Worm (Caenorhabditis elegans) whole organism, young adult: ENCODE results near the gene B0454.8.

ENCODE experiments used
- B0019.2 ChIP-seq: fragments of 200-800 bp; sonication (Bioruptor generic); conservative IDR thresholded peaks from 2 replicates; pipeline ENCODE4 v1.3.6; 2022; ENCODE audit warnings: missing genetic modification reagents, missing genetic modification characterization, missing compliant biosample characterization
- F49E8.2 ChIP-seq: sonication (generic microtip); optimal IDR thresholded peaks from 3 replicates; lab custom pipeline; 2017; ENCODE audit warnings: missing genetic modification characterization, mild to moderate bottlenecking, missing compliant biosample characterization, antibody characterized with exemption, moderate library complexity; ENCODE audit not compliant: insufficient read depth
- F52B5.7 ChIP-seq: sonication (generic microtip); optimal IDR thresholded peaks from 2 replicates; lab custom pipeline; 2016; ENCODE audit warnings: mild to moderate bottlenecking, missing genetic modification characterization, missing compliant biosample characterization
- F55B11.4 ChIP-seq: sonication (generic microtip); optimal IDR thresholded peaks from 2 replicates; lab custom pipeline; 2016; ENCODE audit warnings: missing compliant biosample characterization, missing genetic modification characterization, borderline replicate concordance; ENCODE audit not compliant: insufficient read depth
- F57A8.1 ChIP-seq: fragments of 200-800 bp; sonication (Bioruptor generic); optimal IDR thresholded peaks from 2 replicates; lab custom pipeline; 2018; ENCODE audit warnings: mild to moderate bottlenecking, missing genetic modification characterization, moderate library complexity, missing compliant biosample characterization
- F57C9.4 ChIP-seq: sonication (generic microtip); optimal IDR thresholded peaks from 2 replicates; lab custom pipeline; 2017; ENCODE audit warnings: mild to moderate bottlenecking, missing genetic modification characterization, missing compliant biosample characterization
- K12H6.12 ChIP-seq: fragments of 200-800 bp; sonication (Bioruptor generic); optimal IDR thresholded peaks from 2 replicates; lab custom pipeline; 2018; ENCODE audit warnings: mild to moderate bottlenecking, missing genetic modification characterization, missing compliant biosample characterization
- T26A5.8 ChIP-seq: sonication (generic microtip); optimal IDR thresholded peaks from 2 replicates; lab custom pipeline; 2016; ENCODE audit warnings: missing genetic modification characterization, missing compliant biosample characterization
- ama-1 ChIP-seq, 3 experiments: fragments of 150-350 bp in 1 of 3; sonication (generic microtip) in 2 of 3; optimal IDR thresholded peaks; 2 replicates each; lab custom pipeline; 2014 to 2018; ENCODE audit warnings: missing biosample characterization in 2 of 3, missing genetic modification characterization in 2 of 3, missing genetic modification reagents in 2 of 3
- atf-7 ChIP-seq: sonication (generic microtip); optimal IDR thresholded peaks from 2 replicates; lab custom pipeline; 2017; ENCODE audit warnings: mild to moderate bottlenecking, missing genetic modification characterization, missing compliant biosample characterization
- athp-1 ChIP-seq: sonication (generic microtip); optimal IDR thresholded peaks from 2 replicates; lab custom pipeline; 2017; ENCODE audit warnings: mild to moderate bottlenecking, missing genetic modification characterization, missing compliant biosample characterization
- ceh-27 ChIP-seq: fragments of 200-800 bp; sonication (Bioruptor generic); optimal IDR thresholded peaks from 2 replicates; lab custom pipeline; 2018; ENCODE audit warnings: mild to moderate bottlenecking, missing genetic modification characterization, moderate library complexity, missing compliant biosample characterization
- chd-7 ChIP-seq: sonication (generic microtip); optimal IDR thresholded peaks from 2 replicates; lab custom pipeline; 2016; ENCODE audit warnings: mild to moderate bottlenecking, missing genetic modification characterization, moderate library complexity, missing compliant biosample characterization
- dox-1 ChIP-seq: fragments of 200-800 bp; sonication (Bioruptor generic); IDR thresholded peaks from 2 replicates; pipeline ENCODE4 v1.3.6; 2022; ENCODE audit warnings: missing genetic modification reagents, missing genetic modification characterization, missing compliant biosample characterization
- dpff-1 ChIP-seq: sonication (generic microtip); optimal IDR thresholded peaks from 2 replicates; lab custom pipeline; 2017; ENCODE audit warnings: mild to moderate bottlenecking, missing genetic modification characterization, missing compliant biosample characterization
- dpl-1 ChIP-seq: fragments of 150-350 bp; optimal IDR thresholded peaks from 2 replicates; lab custom pipeline; 2014; ENCODE audit warnings: missing biosample characterization, missing genetic modification reagents, missing genetic modification characterization
- efl-1 ChIP-seq: fragments of 150-350 bp; optimal IDR thresholded peaks from 2 replicates; lab custom pipeline; 2014; ENCODE audit warnings: missing biosample characterization, missing genetic modification reagents, missing genetic modification characterization
- egl-18 ChIP-seq: fragments of 200-800 bp; sonication (Bioruptor generic); IDR thresholded peaks from 2 replicates; pipeline ENCODE4 v1.3.6; 2022; ENCODE audit warnings: missing genetic modification reagents, missing genetic modification characterization, missing compliant biosample characterization
- ekl-4 ChIP-seq: fragments of 200-800 bp; sonication (Bioruptor generic); IDR thresholded peaks from 2 replicates; pipeline ENCODE4 v1.3.6; 2022; ENCODE audit warnings: missing genetic modification reagents, missing genetic modification characterization, missing compliant biosample characterization
- him-1 ChIP-seq: sonication (generic microtip); optimal IDR thresholded peaks from 2 replicates; lab custom pipeline; 2016; ENCODE audit warnings: missing genotype, missing genetic modification reagents, missing genetic modification characterization, missing compliant biosample characterization
- hlh-26 ChIP-seq: fragments of 200-800 bp; sonication (Bioruptor generic); conservative IDR thresholded peaks from 2 replicates; pipeline ENCODE4 v1.3.6; 2022; ENCODE audit warnings: missing genetic modification reagents, missing genetic modification characterization, missing compliant biosample characterization
- lin-40 ChIP-seq: sonication (generic microtip); optimal IDR thresholded peaks from 2 replicates; lab custom pipeline; 2016; ENCODE audit warnings: missing genetic modification characterization, mild to moderate bottlenecking, missing compliant biosample characterization, missing genotype, missing genetic modification reagents
- madf-3 ChIP-seq: fragments of 200-800 bp; sonication (Bioruptor generic); IDR thresholded peaks from 2 replicates; pipeline ENCODE4 v1.3.6; 2022; ENCODE audit warnings: missing genetic modification reagents, missing genetic modification characterization, missing compliant biosample characterization
- mes-4 ChIP-seq: sonication (generic microtip); optimal IDR thresholded peaks from 2 replicates; lab custom pipeline; 2016; ENCODE audit warnings: missing genotype, missing genetic modification characterization, missing compliant biosample characterization
- nfyb-1 ChIP-seq: fragments of 200-800 bp; sonication (Bioruptor generic); IDR thresholded peaks from 2 replicates; pipeline ENCODE4 v1.3.6; 2022; ENCODE audit warnings: missing genetic modification reagents, missing genetic modification characterization, missing compliant biosample characterization
- nhr-120 ChIP-seq: fragments of 200-800 bp; sonication (Bioruptor generic); IDR thresholded peaks from 2 replicates; pipeline ENCODE4 v1.3.6; 2022; ENCODE audit warnings: missing genetic modification characterization, missing compliant biosample characterization
- nhr-90 ChIP-seq: sonication (generic microtip); optimal IDR thresholded peaks from 2 replicates; lab custom pipeline; 2016; ENCODE audit warnings: missing genotype, mild to moderate bottlenecking, missing genetic modification characterization, missing compliant biosample characterization
- rpc-1 ChIP-seq, 2 experiments: fragments of 150-350 bp in 1 of 2; sonication (generic microtip) in 1 of 2; optimal IDR thresholded peaks; 2 replicates each; lab custom pipeline; 2014 to 2018; ENCODE audit warnings: missing biosample characterization in 1 of 2, missing genetic modification characterization in 1 of 2, missing genetic modification reagents in 1 of 2, missing genotype in 1 of 2
- sea-2 ChIP-seq: fragments of 200-800 bp; sonication (Bioruptor generic); IDR thresholded peaks from 2 replicates; pipeline ENCODE4 v1.3.6; 2022; ENCODE audit warnings: missing genetic modification characterization, missing compliant biosample characterization
- snpc-1.1 ChIP-seq: sonication (generic microtip); optimal IDR thresholded peaks from 2 replicates; lab custom pipeline; 2017; ENCODE audit warnings: missing genetic modification characterization, mild to moderate bottlenecking, missing compliant biosample characterization, antibody characterized with exemption, moderate library complexity, missing genotype, missing genetic modification reagents; ENCODE audit not compliant: insufficient read depth
- ztf-26 ChIP-seq: sonication (generic microtip); optimal IDR thresholded peaks from 2 replicates; lab custom pipeline; 2017; ENCODE audit warnings: missing genetic modification characterization, missing compliant biosample characterization
- ztf-28 ChIP-seq: fragments of 200-800 bp; sonication (Bioruptor generic); IDR thresholded peaks from 2 replicates; pipeline ENCODE4 v1.3.6; 2022; ENCODE audit warnings: missing genetic modification reagents, missing genetic modification characterization, missing compliant biosample characterization
- ztf-6 ChIP-seq: fragments of 200-800 bp; sonication (Bioruptor generic); IDR thresholded peaks from 2 replicates; pipeline ENCODE4 v1.3.6; 2022; ENCODE audit warnings: missing genetic modification reagents, missing genetic modification characterization, missing compliant biosample characterization

Gene B0454.8

DNA sequence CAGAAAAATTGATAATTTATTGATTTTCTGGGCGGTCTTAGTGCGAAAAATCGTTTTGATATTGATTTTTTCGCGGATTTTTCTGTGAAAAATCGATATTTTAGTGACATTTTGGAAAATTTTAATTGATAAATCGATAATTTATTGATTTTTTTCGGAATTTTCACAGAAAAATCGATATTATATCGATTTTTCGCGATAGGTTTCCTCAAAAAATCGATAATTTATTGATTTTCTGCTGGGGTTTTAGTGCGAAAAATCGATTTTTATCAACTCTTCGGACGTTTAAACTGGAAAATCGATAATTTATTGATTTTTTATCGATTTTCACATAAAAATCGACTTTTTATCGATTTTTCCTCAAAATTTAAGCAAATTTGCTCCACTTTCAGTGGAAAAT, 24.2 kb upstream of the B0454.8 start:
- no peak for TF ChIP-seq ama-1 (optimal IDR thresholded peaks at IDR 0.05; lab: Kevin White, UChicago)
- no peak for TF ChIP-seq ama-1 (GFP tag; optimal IDR thresholded peaks at IDR 0.05; lab: Kevin White, UChicago)
- TF ChIP-seq F55B11.4, result no peak
- no peak for TF ChIP-seq snpc-1.1 (tag; lab: Kevin White, UChicago)
- TF ChIP-seq hlh-26 (GFP tag; lab: Robert Waterston, UW), result no peak
- TF ChIP-seq ztf-26 (tag; lab: Kevin White, UChicago), result no peak
- no peak for TF ChIP-seq atf-7 (tag; lab: Kevin White, UChicago)
- TF ChIP-seq efl-1, result no peak
- TF ChIP-seq nfyb-1 (GFP tag; lab: Robert Waterston, UW), result no peak
- TF ChIP-seq dox-1 (GFP tag; lab: Robert Waterston, UW), result no peak
- no peak for TF ChIP-seq ztf-28 (GFP tag; lab: Robert Waterston, UW)
- no peak for TF ChIP-seq B0019.2 (GFP tag; lab: Robert Waterston, UW)
- TF ChIP-seq sea-2 (GFP tag; lab: Robert Waterston, UW), result no peak
- TF ChIP-seq ztf-6 (GFP tag; lab: Robert Waterston, UW), result no peak
- TF ChIP-seq him-1 (tag; lab: Kevin White, UChicago), result no peak
- TF ChIP-seq rpc-1 (optimal IDR thresholded peaks at IDR 0.05; lab: Kevin White, UChicago), result no peak
- no peak for TF ChIP-seq rpc-1 (tag; optimal IDR thresholded peaks at IDR 0.05; lab: Kevin White, UChicago)

ce11 chrII:3066401-3066800, 23.1 kb upstream of the B0454.8 start:
- no peak for TF ChIP-seq K12H6.12 (tag; lab: Kevin White, UChicago)
- TF ChIP-seq efl-1, result no peak
- no peak for TF ChIP-seq dpl-1 (GFP tag; lab: Kevin White, UChicago)

ce11 chrII:3065086-3065485, 21.8 kb upstream of the B0454.8 start:
- TF ChIP-seq nhr-120 (GFP tag; lab: Robert Waterston, UW) (no peak), F52B5.7 (tag; lab: Kevin White, UChicago) (no peak), chd-7 (tag; lab: Kevin White, UChicago) (no peak), F57C9.4 (tag; lab: Kevin White, UChicago) (no peak), ekl-4 (GFP tag; lab: Robert Waterston, UW) (no peak), ama-1 (optimal IDR thresholded peaks at IDR 0.05; lab: Kevin White, UChicago) (no peak), ama-1 (GFP tag; optimal IDR thresholded peaks at IDR 0.05; lab: Kevin White, UChicago) (no peak), F57A8.1 (GFP tag; lab: Kevin White, UChicago) (no peak), egl-18 (GFP tag; lab: Robert Waterston, UW) (no peak), nfyb-1 (GFP tag; lab: Robert Waterston, UW) (no peak), T26A5.8 (no peak), F49E8.2 (tag; lab: Kevin White, UChicago) (no peak), mes-4 (tag; lab: Kevin White, UChicago) (no peak), nhr-90 (tag; lab: Kevin White, UChicago) (no peak), dox-1 (GFP tag; lab: Robert Waterston, UW) (no peak), ztf-6 (GFP tag; lab: Robert Waterston, UW) (no peak), ceh-27 (GFP tag; lab: Kevin White, UChicago) (no peak)

ce11 chrII:3064631-3065030, 21.4 kb upstream of the B0454.8 start:
- TF ChIP-seq athp-1 (tag; lab: Kevin White, UChicago) (no peak), F57C9.4 (tag; lab: Kevin White, UChicago) (no peak), madf-3 (GFP tag; lab: Robert Waterston, UW) (no peak), dpff-1 (tag; lab: Kevin White, UChicago) (no peak), lin-40 (tag; lab: Kevin White, UChicago) (no peak)
